Fruit fly (Drosophila melanogaster) Kc167 (cell line): ENCODE data around the gene CG4678.

Experiments
- Myc ChIP-seq: fragments of >200 bp; optimal IDR thresholded peaks from 2 replicates; lab custom pipeline; 2017; ENCODE audit warnings: missing external identifiers
- Sin3A ChIP-seq: fragments of >200 bp; optimal IDR thresholded peaks from 2 replicates; lab custom pipeline; 2018; ENCODE audit warnings: missing external identifiers
- h ChIP-seq: fragments of >200 bp; optimal IDR thresholded peaks from 3 replicates; lab custom pipeline; 2018; ENCODE audit warnings: missing external identifiers
- insv ChIP-seq: fragments of >200 bp; optimal IDR thresholded peaks from 3 replicates; lab custom pipeline; 2018; ENCODE audit warnings: missing external identifiers
- psq ChIP-seq: fragments of >200 bp; optimal IDR thresholded peaks from 2 replicates; lab custom pipeline; 2017; ENCODE audit warnings: missing external identifiers
- ttk ChIP-seq: sonication (Bioruptor generic); optimal IDR thresholded peaks from 2 replicates; lab custom pipeline; 2017; ENCODE audit warnings: missing external identifiers

The CG4678 gene

DNA sequence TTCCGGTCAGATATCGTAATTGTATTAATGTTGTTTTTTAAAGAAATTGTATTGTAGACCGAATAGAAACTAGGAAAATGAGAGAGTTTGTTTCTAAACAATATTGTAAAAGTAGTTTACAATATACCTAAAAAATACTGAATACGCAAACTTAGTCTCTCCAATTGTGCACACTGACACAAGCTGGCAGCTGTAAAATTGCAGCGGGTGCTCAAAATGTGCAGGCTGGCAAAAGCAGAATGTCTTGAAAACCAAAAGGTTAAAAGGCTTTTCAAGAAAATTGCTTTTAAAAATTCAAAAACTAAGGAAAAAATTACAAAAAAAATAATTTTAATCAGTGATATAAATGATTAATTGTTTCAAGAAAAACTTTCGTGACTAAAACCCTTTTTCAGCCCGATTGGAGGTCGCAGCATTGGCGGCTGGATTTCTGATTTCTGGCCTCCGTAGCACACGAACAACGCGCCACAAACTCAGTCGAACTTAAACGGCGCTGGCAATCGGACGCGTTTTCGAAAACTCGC is at the start of gene CG4678:
Gene CG4678, plus strand, starts transcription at position 474 of the 524 bp plus-strand sequence.
- TF ChIP-seq insv (no peak), psq (no peak), h (lab: Kevin White, UChicago) (no peak), Sin3A (lab: Kevin White, UChicago) (no peak), Myc (lab: Kevin White, UChicago) (no peak), ttk (lab: Kevin White, UChicago) (no peak)

DNA sequence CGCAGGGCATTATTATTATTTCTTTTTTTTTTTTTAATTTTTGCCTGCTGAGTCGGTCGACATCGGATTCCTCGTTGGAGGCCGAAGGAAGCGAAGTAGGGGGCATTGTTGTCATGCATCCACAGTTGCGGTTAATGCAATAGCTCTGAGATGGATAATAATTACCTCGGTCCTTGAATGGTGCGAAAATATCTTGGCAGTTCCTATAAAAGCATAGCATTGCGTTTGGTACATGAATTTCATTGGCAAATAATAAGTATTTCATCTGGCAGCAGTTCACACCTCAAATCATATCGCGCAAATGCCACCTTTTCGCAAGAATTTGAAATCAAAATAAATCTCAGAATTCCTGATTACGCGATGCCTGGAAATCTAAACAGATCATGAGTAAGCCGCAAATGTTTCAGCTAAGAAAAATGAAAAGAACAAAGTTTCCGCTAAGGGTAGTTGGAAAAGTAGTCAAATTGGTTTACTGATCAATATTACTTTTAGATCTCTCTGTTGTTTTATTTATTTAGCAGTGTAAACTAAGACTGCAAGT is 48.8 kb upstream of the CG4678 start:
- TF ChIP-seq psq (no peak), Myc (lab: Kevin White, UChicago) (no peak), ttk (lab: Kevin White, UChicago) (no peak), h (lab: Kevin White, UChicago) (no peak), Sin3A (lab: Kevin White, UChicago) (no peak), insv (no peak)

DNA sequence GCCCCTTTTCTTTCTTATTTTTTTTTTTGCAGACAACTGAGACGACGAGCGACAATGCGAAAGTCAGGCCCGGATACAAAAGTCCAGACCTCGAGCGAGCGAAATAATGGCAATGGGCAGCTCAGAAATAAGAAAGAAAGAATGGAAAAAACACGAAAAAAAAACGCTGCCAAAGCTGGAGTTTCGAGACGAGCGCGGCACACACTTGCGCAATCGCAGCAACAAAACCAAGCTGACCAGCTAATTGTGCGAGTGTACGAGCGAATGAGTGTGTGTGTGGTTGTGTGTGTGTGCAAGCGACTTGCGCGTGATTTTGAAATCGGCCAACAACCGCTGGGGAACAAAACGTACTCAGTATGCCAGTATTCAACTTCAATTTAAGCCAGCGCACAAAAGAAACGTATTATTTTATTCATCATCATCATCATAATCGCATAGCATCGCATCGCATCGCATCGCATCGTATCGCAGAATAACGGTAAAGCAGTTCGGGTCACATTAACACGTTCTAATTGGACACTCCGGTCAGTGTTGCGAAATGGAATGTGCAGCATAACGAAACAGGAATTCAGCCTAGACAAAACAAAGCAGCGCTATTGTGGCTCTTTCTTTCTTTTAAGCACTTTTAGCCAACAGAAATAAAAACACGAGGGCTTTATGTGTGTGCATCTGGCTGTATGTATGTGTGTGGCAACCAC is 48.0 kb upstream of the CG4678 start:
- TF ChIP-seq Myc (lab: Kevin White, UChicago) = no peak
- no peak for TF ChIP-seq psq
- no peak for TF ChIP-seq insv
- no peak for TF ChIP-seq Sin3A (lab: Kevin White, UChicago)
- no peak for TF ChIP-seq ttk (lab: Kevin White, UChicago)
- TF ChIP-seq h (lab: Kevin White, UChicago) = no peak

DNA sequence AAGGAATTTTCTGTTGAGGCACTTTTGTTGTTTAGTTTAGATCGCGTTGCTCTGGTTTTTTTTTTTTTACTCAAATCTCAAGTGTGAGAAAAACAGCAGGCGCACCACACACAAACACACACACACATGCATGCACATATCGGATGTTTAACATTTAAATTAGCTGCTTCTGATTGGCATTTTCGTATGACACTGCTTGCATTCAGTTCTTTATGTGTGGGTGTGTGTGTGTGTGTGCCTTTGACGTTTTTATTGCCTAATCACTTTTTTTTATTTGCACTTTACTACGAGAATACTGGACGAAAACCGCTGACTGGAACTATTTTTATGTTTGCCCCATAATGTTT is 47.5 kb upstream of the CG4678 start:
- TF ChIP-seq Myc (lab: Kevin White, UChicago) = no peak
- no peak for TF ChIP-seq insv
- no peak for TF ChIP-seq h (lab: Kevin White, UChicago)
- no peak for TF ChIP-seq Sin3A (lab: Kevin White, UChicago)
- TF ChIP-seq ttk (lab: Kevin White, UChicago) = no peak
- no peak for TF ChIP-seq psq

DNA sequence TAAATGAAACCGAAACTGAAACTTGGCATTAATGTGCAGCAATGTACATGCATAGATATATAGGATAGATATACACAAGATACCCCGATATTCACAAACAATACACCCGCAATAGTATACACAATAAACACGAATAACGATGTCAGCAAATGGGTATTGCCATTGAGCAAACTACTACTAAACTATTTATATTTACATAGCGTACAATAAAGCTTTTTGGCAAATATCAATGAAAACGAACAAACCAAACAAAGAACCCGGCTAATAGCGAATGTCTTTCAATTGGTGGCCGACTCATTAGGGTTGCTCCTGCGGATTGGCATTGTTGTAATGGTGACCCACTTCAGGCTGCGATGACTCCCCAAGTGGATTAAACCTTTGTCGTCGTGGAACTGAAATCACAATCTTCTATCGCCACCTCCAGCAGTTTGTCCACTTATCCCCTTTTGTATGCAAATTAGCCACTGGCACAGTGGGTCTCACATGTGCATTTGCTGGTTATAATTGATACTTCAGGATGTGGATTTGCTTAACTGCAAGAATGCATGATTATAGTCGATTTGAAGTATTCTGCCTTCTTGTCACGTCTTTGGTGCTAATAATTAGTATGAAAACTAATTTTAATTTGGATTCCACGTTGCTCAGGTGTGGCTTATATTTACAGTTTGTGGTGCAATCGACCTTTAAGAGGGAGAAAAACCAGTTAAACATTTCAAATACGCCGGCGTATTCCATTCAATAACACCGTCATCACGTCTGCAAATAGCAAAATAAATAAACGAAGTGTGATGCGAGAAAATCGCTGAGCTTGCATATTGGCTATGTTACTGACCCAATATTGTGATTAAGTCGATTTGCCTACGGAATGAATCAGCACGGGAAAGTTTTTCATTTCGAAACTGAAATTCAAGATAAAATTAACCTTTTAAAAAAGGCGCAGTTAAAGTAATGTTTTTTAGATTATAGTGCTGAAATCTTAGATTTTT is 45.6 kb upstream of the CG4678 start:
- TF ChIP-seq ttk (lab: Kevin White, UChicago) = no peak
- TF ChIP-seq h (lab: Kevin White, UChicago) = no peak
- TF ChIP-seq Myc (lab: Kevin White, UChicago) = no peak
- TF ChIP-seq psq = no peak
- no peak for TF ChIP-seq insv

DNA sequence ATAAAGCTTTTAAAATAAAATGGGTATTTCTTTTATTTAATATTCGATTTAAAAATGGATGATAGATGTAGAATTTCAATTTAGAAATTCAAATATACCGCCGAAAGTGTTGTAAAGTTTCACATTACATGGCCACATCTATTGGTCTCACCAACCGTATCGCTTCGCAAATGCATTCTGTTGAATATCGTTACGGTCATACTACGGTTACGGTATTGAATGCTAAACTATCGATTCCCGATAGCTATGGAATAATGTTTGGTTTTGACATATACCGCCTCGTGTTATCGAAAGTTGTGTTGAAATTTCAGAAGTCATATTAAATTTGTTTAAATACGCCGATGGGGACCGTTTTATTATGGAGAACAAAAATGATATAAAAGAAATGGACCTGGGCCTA is 44.8 kb upstream of the CG4678 start, which contains the start of the genes CG32573 and CG42512:
Gene CG32573, plus strand, starts transcription at position 279 of the 400 bp plus-strand sequence.
Gene CG42512, plus strand, starts transcription at position 279 of the 400 bp plus-strand sequence.
- no peak for TF ChIP-seq ttk (lab: Kevin White, UChicago)
- TF ChIP-seq insv = no peak
- no peak for TF ChIP-seq psq
- TF ChIP-seq h (lab: Kevin White, UChicago) = no peak
- no peak for TF ChIP-seq Myc (lab: Kevin White, UChicago)
- TF ChIP-seq Sin3A (lab: Kevin White, UChicago) = no peak

DNA sequence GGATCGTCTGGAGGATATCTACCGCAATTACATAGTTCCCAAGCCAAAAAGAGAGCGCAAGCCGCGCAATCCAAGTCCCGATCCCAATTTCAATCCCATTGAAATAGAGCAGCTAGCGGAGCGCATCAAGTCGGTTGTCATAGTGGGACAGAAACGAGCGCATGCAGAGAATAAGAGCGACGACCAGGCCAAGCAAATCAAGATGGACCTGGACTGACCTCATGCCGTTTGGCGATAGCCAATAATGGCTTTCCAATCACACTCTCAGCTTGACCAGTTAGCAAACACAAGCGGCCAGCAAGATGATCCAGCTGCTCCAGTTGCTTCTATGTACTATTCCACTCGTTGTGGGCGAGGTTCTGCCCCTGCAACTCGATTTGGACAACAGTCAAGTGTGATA is 44.3 kb upstream of the CG4678 start:
- no peak for TF ChIP-seq Myc (lab: Kevin White, UChicago)
- TF ChIP-seq ttk (lab: Kevin White, UChicago) = no peak
- no peak for TF ChIP-seq insv
- no peak for TF ChIP-seq Sin3A (lab: Kevin White, UChicago)
- no peak for TF ChIP-seq h (lab: Kevin White, UChicago)
- TF ChIP-seq psq = no peak

DNA sequence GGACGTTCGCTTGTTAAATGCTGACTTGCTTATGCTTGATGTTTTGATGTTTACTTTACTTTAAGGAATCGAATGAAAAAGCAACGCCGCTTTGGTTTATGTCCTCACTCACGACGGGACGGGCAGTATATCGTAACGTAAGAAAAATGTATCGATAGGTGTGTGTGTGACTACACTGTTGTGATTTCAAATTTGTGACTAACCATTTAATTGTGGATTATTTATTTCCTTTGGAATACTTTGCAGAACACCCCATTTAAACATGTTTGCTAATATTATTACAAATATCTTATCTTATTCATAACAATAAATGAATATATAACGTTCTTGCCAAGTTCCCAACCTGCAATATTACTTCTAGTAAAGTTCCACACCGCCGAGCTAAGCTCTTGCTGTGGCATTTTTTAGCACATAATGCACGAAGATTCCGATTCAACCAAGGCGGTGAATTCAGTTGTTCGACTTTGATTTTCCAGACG is 41.0 kb upstream of the CG4678 start, which contains the start of the genes Nemp and r:
Gene Nemp, minus strand, starts transcription at position 85 of the 479 bp plus-strand sequence.
Gene r, plus strand, starts transcription at position 429 of the 479 bp plus-strand sequence.
- TF ChIP-seq psq = no peak
- no peak for TF ChIP-seq h (lab: Kevin White, UChicago)
- TF ChIP-seq ttk (lab: Kevin White, UChicago) = no peak
- TF ChIP-seq Myc (lab: Kevin White, UChicago) = no peak
- TF ChIP-seq insv = no peak
- no peak for TF ChIP-seq Sin3A (lab: Kevin White, UChicago)

DNA sequence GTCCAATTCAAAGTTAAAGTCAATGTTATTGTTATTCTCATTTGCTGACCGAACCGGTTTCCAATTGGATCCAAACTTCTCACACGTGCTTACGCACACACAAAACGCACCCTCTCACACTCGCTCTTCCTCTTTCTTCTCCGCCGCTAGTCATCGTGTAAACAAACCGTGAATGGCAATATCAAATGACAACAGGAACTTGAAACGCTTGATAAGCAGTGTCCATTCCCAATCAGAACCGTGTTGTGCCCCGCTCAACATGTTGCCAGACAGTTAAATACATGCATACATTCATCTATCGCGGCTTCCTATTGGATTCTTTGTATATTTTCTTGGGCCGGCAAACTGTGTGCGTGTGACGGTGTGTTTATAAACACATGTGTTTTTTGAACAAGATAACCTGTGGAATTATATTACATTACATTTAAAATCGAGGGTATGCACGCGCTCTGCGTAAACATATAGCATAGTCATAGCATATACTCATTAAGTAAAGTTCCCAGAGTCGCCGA is 40.2 kb upstream of the CG4678 start:
- no peak for TF ChIP-seq psq
- TF ChIP-seq ttk (lab: Kevin White, UChicago) = no peak
- no peak for TF ChIP-seq insv
- no peak for TF ChIP-seq h (lab: Kevin White, UChicago)
- TF ChIP-seq Sin3A (lab: Kevin White, UChicago) = no peak
- TF ChIP-seq Myc (lab: Kevin White, UChicago) = no peak

DNA sequence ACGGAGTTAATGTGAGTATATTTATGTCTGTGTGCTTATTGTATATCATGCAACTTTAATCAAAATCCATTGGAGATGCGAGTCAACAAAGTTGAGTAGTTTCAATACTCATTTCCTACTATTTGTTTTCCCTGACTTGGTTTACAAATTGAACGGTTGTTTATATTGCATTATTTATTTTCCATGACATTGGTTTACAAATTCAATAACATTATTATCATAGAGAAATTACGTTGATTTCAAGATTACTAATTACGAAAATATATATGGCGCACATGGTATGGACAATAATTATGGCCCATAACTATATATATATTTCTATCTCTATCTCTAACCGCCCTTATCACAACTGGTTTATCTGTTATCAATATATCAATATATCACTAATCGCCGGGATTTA is 35.3 kb upstream of the CG4678 start:
- TF ChIP-seq Sin3A (lab: Kevin White, UChicago) (no peak), insv (no peak), ttk (lab: Kevin White, UChicago) (no peak), Myc (lab: Kevin White, UChicago) (no peak), h (lab: Kevin White, UChicago) (no peak), psq (no peak)
